Fruit fly (Drosophila melanogaster) whole organism, wandering third instar larva: ENCODE measurements around the gene CG7872.
A peak's percentile ranks its signal among the peaks of the same experiment; 100 is the strongest.

Experiments
- CG32264 ChIP-seq: fragments of 200-800 bp; sonication (Bioruptor generic); optimal IDR thresholded peaks from 2 replicates; lab custom pipeline; 2016; ENCODE audit warnings: missing biosample characterization, missing genetic modification characterization
- CG9705 ChIP-seq: fragments of 200-800 bp; sonication (Bioruptor generic); optimal IDR thresholded peaks from 2 replicates; lab custom pipeline; 2018; ENCODE audit warnings: missing biosample characterization, mild to moderate bottlenecking, missing genetic modification characterization
- Dfd ChIP-seq: fragments of >200 bp; optimal IDR thresholded peaks from 2 replicates; lab custom pipeline; 2017; ENCODE audit warnings: missing biosample characterization, missing genetic modification characterization
- Dif ChIP-seq: fragments of 200-275, 200-300 bp; sonication (Bioruptor generic); optimal IDR thresholded peaks from 2 replicates; lab custom pipeline; 2018; ENCODE audit warnings: missing biosample characterization, missing genetic modification characterization; ENCODE audit not compliant: partially characterized antibody
- HLH106 ChIP-seq: fragments of 200-800 bp; optimal IDR thresholded peaks from 3 replicates; lab custom pipeline; 2019; ENCODE audit warnings: missing biosample characterization, mild to moderate bottlenecking, missing genetic modification characterization, moderate library complexity
- Hnf4 ChIP-seq: fragments of 200-800 bp; sonication (Bioruptor generic); optimal IDR thresholded peaks from 2 replicates; lab custom pipeline; 2016; ENCODE audit warnings: missing biosample characterization, mild to moderate bottlenecking, missing genetic modification characterization
- Mio ChIP-seq: sonication (Bioruptor generic); optimal IDR thresholded peaks from 2 replicates; lab custom pipeline; 2016; ENCODE audit warnings: missing biosample characterization, missing genetic modification characterization
- Myc ChIP-seq: fragments of >200 bp; optimal IDR thresholded peaks from 2 replicates; lab custom pipeline; 2017
- N ChIP-seq: fragments of >200 bp; optimal IDR thresholded peaks from 2 replicates; lab custom pipeline; 2018; ENCODE audit warnings: missing biosample characterization, missing external identifiers, missing genetic modification characterization
- OdsH ChIP-seq: fragments of 200-800 bp; sonication (Bioruptor generic); optimal IDR thresholded peaks from 2 replicates; lab custom pipeline; 2016; ENCODE audit warnings: missing biosample characterization, mild to moderate bottlenecking, missing genetic modification characterization
- Sp1 ChIP-seq: fragments of 200-800 bp; sonication (Bioruptor generic); optimal IDR thresholded peaks from 3 replicates; lab custom pipeline; 2019; ENCODE audit warnings: missing biosample characterization, mild to moderate bottlenecking, missing genetic modification characterization, moderate library complexity
- Vsx2 ChIP-seq: fragments of 200-300, 225-300 bp; sonication (Bioruptor generic); optimal IDR thresholded peaks from 2 replicates; lab custom pipeline; 2018; ENCODE audit warnings: missing biosample characterization, missing genetic modification characterization; ENCODE audit not compliant: partially characterized antibody
- br ChIP-seq: fragments of 200-800 bp; sonication (Bioruptor generic); optimal IDR thresholded peaks from 2 replicates; lab custom pipeline; 2016; ENCODE audit warnings: missing biosample characterization, missing genetic modification characterization
- brk ChIP-seq: fragments of 200-800 bp; sonication (Bioruptor generic); optimal IDR thresholded peaks from 2 replicates; lab custom pipeline; 2016; ENCODE audit warnings: missing biosample characterization, mild to moderate bottlenecking, missing genetic modification characterization
- dl ChIP-seq, 2 experiments: fragments of 175-275, 200-275 bp in 1 of 2; fragments of 200-275 bp in 1 of 2; sonication (Bioruptor generic); optimal IDR thresholded peaks; lab custom pipeline; 2018; ENCODE audit warnings: mild to moderate bottlenecking in 2 of 2, missing biosample characterization in 2 of 2, missing genetic modification characterization in 2 of 2, moderate library complexity in 2 of 2; ENCODE audit not compliant: partially characterized antibody in 2 of 2, insufficient read depth in 1 of 2
- dmrt93B ChIP-seq: fragments of 200-800 bp; sonication (Bioruptor generic); optimal IDR thresholded peaks from 2 replicates; lab custom pipeline; 2018; ENCODE audit warnings: missing biosample characterization, mild to moderate bottlenecking, missing genetic modification characterization
- ey ChIP-seq: fragments of 200-800 bp; sonication (Bioruptor generic); optimal IDR thresholded peaks from 2 replicates; lab custom pipeline; 2016; ENCODE audit warnings: missing biosample characterization, missing genetic modification characterization
- foxo ChIP-seq, 2 experiments: fragments of 200-800 bp; sonication (Bioruptor generic); optimal IDR thresholded peaks; 2 replicates in 1 of 2; 3 replicates in 1 of 2; lab custom pipeline; 2016 to 2017; ENCODE audit warnings: missing biosample characterization in 2 of 2, missing genetic modification characterization in 2 of 2
- fru ChIP-seq: fragments of 200-800 bp; sonication (Bioruptor generic); optimal IDR thresholded peaks from 3 replicates; lab custom pipeline; 2016; ENCODE audit warnings: missing biosample characterization, mild to moderate bottlenecking, missing genetic modification characterization
- h ChIP-seq: fragments of 200-800 bp; sonication (Bioruptor generic); optimal IDR thresholded peaks from 3 replicates; lab custom pipeline; 2016; ENCODE audit warnings: missing biosample characterization, mild to moderate bottlenecking, missing genetic modification characterization
- pan ChIP-seq: fragments of >200 bp; optimal IDR thresholded peaks from 2 replicates; lab custom pipeline; 2017
- psq ChIP-seq: fragments of 200-800 bp; sonication (Bioruptor generic); optimal IDR thresholded peaks from 3 replicates; lab custom pipeline; 2017; ENCODE audit warnings: missing biosample characterization, mild to moderate bottlenecking, missing genetic modification characterization, moderate library complexity
- rgr ChIP-seq: fragments of 200-800 bp; sonication (Bioruptor generic); optimal IDR thresholded peaks from 3 replicates; lab custom pipeline; 2016; ENCODE audit warnings: missing biosample characterization, mild to moderate bottlenecking, missing genetic modification characterization
- sage ChIP-seq: fragments of 200-800 bp; sonication (Bioruptor generic); optimal IDR thresholded peaks from 2 replicates; lab custom pipeline; 2016; ENCODE audit warnings: missing biosample characterization, mild to moderate bottlenecking, missing genetic modification characterization
- sv ChIP-seq: fragments of 200-800 bp; sonication (Bioruptor generic); optimal IDR thresholded peaks from 3 replicates; lab custom pipeline; 2016; ENCODE audit warnings: missing biosample characterization, missing genetic modification characterization
- tai ChIP-seq: sonication (Bioruptor generic); optimal IDR thresholded peaks from 2 replicates; lab custom pipeline; 2016; ENCODE audit warnings: missing biosample characterization, missing genetic modification characterization

CG7872 gene

dm6 chrX:15615426-15615825 is 37.4 kb downstream of the CG7872 start (continued):
- TF ChIP-seq CG32264 (GFP tag; lab: Kevin White, UChicago): no peak

- peak; percentile 1 for TF ChIP-seq Myc (lab: Kevin White, UChicago)
- no peak for TF ChIP-seq Sp1 (GFP tag; lab: Kevin White, UChicago)
These were observed 38.0 kb downstream of the CG7872 start for dm6 chrX:15616018-15616417.

- TF ChIP-seq Dfd (GFP tag; lab: Kevin White, UChicago) (no peak), CG9705 (GFP tag; lab: Kevin White, UChicago) (no peak), sage (GFP tag; lab: Kevin White, UChicago) (no peak), Mio (GFP tag; lab: Kevin White, UChicago) (no peak), tai (GFP tag; lab: Kevin White, UChicago) (no peak), dl (GFP tag; optimal IDR thresholded peaks at IDR 0.05; lab: Kevin White, UChicago; ENCODE audit: insufficient read depth in 1 of 2, partially characterized antibody in 2 of 2) (no peak), br (GFP tag; lab: Kevin White, UChicago) (no peak), Vsx2 (GFP tag; lab: Kevin White, UChicago) (no peak)
These were observed 38.5 kb downstream of the CG7872 start for dm6 chrX:15616532-15616931.

- no peak for TF ChIP-seq brk (GFP tag; lab: Kevin White, UChicago)
- peak in 1 of 2 experiments; percentile 37 for TF ChIP-seq foxo (GFP tag; optimal IDR thresholded peaks at IDR 0.05; lab: Kevin White, UChicago)
- TF ChIP-seq ey: no peak
- TF ChIP-seq HLH106: peak; percentile 42
- no peak for TF ChIP-seq pan (lab: Kevin White, UChicago)
- TF ChIP-seq psq (GFP tag; lab: Kevin White, UChicago): peak; percentile 24
- peak; percentile 60 for TF ChIP-seq rgr
- TF ChIP-seq Vsx2 (GFP tag; lab: Kevin White, UChicago): no peak
- TF ChIP-seq CG32264 (GFP tag; lab: Kevin White, UChicago): no peak
- TF ChIP-seq N (GFP tag; lab: Kevin White, UChicago): no peak
- peak; percentile 25 for TF ChIP-seq h (GFP tag; lab: Kevin White, UChicago)
- TF ChIP-seq OdsH (GFP tag; lab: Kevin White, UChicago): peak; percentile 14
- peak; percentile 9 for TF ChIP-seq Hnf4 (GFP tag; lab: Kevin White, UChicago)
- TF ChIP-seq Sp1 (GFP tag; lab: Kevin White, UChicago): peak; percentile 19
- TF ChIP-seq, all 38 proteins: peak for 8
These were observed 39.9 kb downstream of the CG7872 start for dm6 chrX:15617916-15618315.

- TF ChIP-seq fru (GFP tag; lab: Kevin White, UChicago) (peak; percentile 0), br (GFP tag; lab: Kevin White, UChicago) (no peak), dmrt93B (GFP tag; lab: Kevin White, UChicago) (peak; percentile 23), Vsx2 (GFP tag; lab: Kevin White, UChicago) (no peak), foxo (GFP tag; optimal IDR thresholded peaks at IDR 0.05; lab: Kevin White, UChicago) (peak in 1 of 2 experiments; percentile 53), CG9705 (GFP tag; lab: Kevin White, UChicago) (no peak), sv (peak; percentile 5), rgr (peak; percentile 25), h (GFP tag; lab: Kevin White, UChicago) (peak; percentile 39), OdsH (GFP tag; lab: Kevin White, UChicago) (peak; percentile 39), Sp1 (GFP tag; lab: Kevin White, UChicago) (peak; percentile 12), HLH106 (peak; percentile 26), ey (peak; percentile 44)
These were observed 41.1 kb downstream of the CG7872 start for dm6 chrX:15618953-15619630.

- TF ChIP-seq Dfd (GFP tag; lab: Kevin White, UChicago) (peak; percentile 29), Dif (GFP tag; lab: Kevin White, UChicago) (no peak)
These were observed 41.6 kb downstream of the CG7872 start for dm6 chrX:15619631-15619960.
